Fruit fly (Drosophila melanogaster) whole organism, embryonic: ENCODE results near the gene HP1b.
A peak's percentile ranks its signal among the peaks of the same experiment; 100 is the strongest.

Experiments used
- Aef1 ChIP-seq: fragments of 200-800 bp; sonication (Bioruptor generic); IDR thresholded peaks from 3 replicates; pipeline ENCODE4 v1.3.6; 2022; ENCODE audit warnings: missing biosample characterization, missing genetic modification characterization
- Awh ChIP-seq: fragments of 200-800 bp; sonication (Bioruptor generic); IDR thresholded peaks from 2 replicates; pipeline ENCODE4, ENCODE4 v1.3.6; 2022; ENCODE audit warnings: missing biosample characterization, missing genetic modification characterization
- CG10267 ChIP-seq: fragments of 200-800 bp; sonication (Bioruptor generic); optimal IDR thresholded peaks from 2 replicates; lab custom pipeline; 2018; ENCODE audit warnings: missing biosample characterization, mild to moderate bottlenecking, missing genetic modification characterization, moderate library complexity
- CG10462 ChIP-seq: fragments of 200-800 bp; sonication (Bioruptor generic); optimal IDR thresholded peaks from 2 replicates; lab custom pipeline; 2016; ENCODE audit warnings: missing biosample characterization, missing genetic modification characterization
- CG11247 ChIP-seq: fragments of 200-800 bp; sonication (Bioruptor generic); IDR thresholded peaks from 2 replicates; pipeline ENCODE4 v1.3.6; 2022; ENCODE audit warnings: missing biosample characterization, missing genetic modification characterization
- CG12659 ChIP-seq: fragments of 200-800 bp; sonication (Bioruptor generic); optimal IDR thresholded peaks from 3 replicates; lab custom pipeline; 2017; ENCODE audit warnings: mild to moderate bottlenecking, missing biosample characterization, missing genetic modification reagents, missing genetic modification characterization
- CG13123 ChIP-seq: fragments of 200-800 bp; sonication (Bioruptor generic); optimal IDR thresholded peaks from 2 replicates; lab custom pipeline; 2016; ENCODE audit warnings: missing biosample characterization, missing genetic modification characterization
- CG17186 ChIP-seq: fragments of 200-800 bp; sonication (Bioruptor generic); optimal IDR thresholded peaks from 3 replicates; lab custom pipeline; 2017; ENCODE audit warnings: missing biosample characterization, missing genetic modification reagents, missing genetic modification characterization
- CG17359 ChIP-seq: fragments of 200-800 bp; sonication (Bioruptor generic); optimal IDR thresholded peaks from 3 replicates; lab custom pipeline; 2018; ENCODE audit warnings: missing biosample characterization, mild to moderate bottlenecking, missing genetic modification characterization, moderate library complexity
- CG17361 ChIP-seq: fragments of 200-800 bp; sonication (Bioruptor generic); IDR thresholded peaks from 3 replicates; pipeline ENCODE4 v1.3.6; 2022; ENCODE audit warnings: missing biosample characterization, missing genetic modification characterization
- CG18619 ChIP-seq: fragments of 200-800 bp; sonication (Bioruptor generic); optimal IDR thresholded peaks from 3 replicates; lab custom pipeline; 2017; ENCODE audit warnings: missing biosample characterization, mild to moderate bottlenecking, missing genetic modification characterization
- CG18764 ChIP-seq: fragments of 200-800 bp; sonication (Bioruptor generic); optimal IDR thresholded peaks from 3 replicates; lab custom pipeline; 2016; ENCODE audit warnings: missing biosample characterization, missing genetic modification characterization
- CG2199 ChIP-seq: fragments of 200-800 bp; sonication (Bioruptor generic); IDR thresholded peaks from 3 replicates; pipeline ENCODE4 v1.3.6; 2022; ENCODE audit warnings: missing biosample characterization, missing genetic modification characterization
- CG30020 ChIP-seq: fragments of 200-800 bp; optimal IDR thresholded peaks from 2 replicates; lab custom pipeline; 2019; ENCODE audit warnings: missing biosample characterization, mild to moderate bottlenecking, missing genetic modification characterization, moderate library complexity
- CG3065 ChIP-seq: fragments of 200-800 bp; sonication (Bioruptor generic); optimal IDR thresholded peaks from 2 replicates; lab custom pipeline; 2016; ENCODE audit warnings: missing biosample characterization, missing genetic modification characterization
- CG3407 ChIP-seq: fragments of 200-800 bp; sonication (Bioruptor generic); optimal IDR thresholded peaks from 2 replicates; lab custom pipeline; 2018; ENCODE audit warnings: missing biosample characterization, mild to moderate bottlenecking, missing genetic modification characterization
- CG4820 ChIP-seq: fragments of 200-800 bp; sonication (Bioruptor generic); optimal IDR thresholded peaks from 3 replicates; lab custom pipeline; 2016; ENCODE audit warnings: missing biosample characterization, missing genetic modification characterization
- CG5953 ChIP-seq: fragments of 200-800 bp; sonication (Bioruptor generic); IDR thresholded peaks from 2 replicates; pipeline ENCODE4 v1.3.6; 2022; ENCODE audit warnings: missing biosample characterization, missing genetic modification characterization
- CG7556 ChIP-seq: fragments of 200-800 bp; sonication (Bioruptor generic); optimal IDR thresholded peaks from 2 replicates; lab custom pipeline; 2017; ENCODE audit warnings: missing biosample characterization, mild to moderate bottlenecking, missing genetic modification characterization
- CG7928 ChIP-seq: fragments of 200-800 bp; sonication (Bioruptor generic); optimal IDR thresholded peaks from 2 replicates; lab custom pipeline; 2017; ENCODE audit warnings: missing biosample characterization, mild to moderate bottlenecking, missing genetic modification characterization
- CG8388 ChIP-seq: fragments of 200-800 bp; sonication (Bioruptor generic); optimal IDR thresholded peaks from 2 replicates; lab custom pipeline; 2019; ENCODE audit warnings: missing biosample characterization, mild to moderate bottlenecking, missing genetic modification characterization, moderate library complexity
- CG9215 ChIP-seq: fragments of 200-800 bp; sonication (Bioruptor generic); IDR thresholded peaks from 2 replicates; pipeline ENCODE4 v1.3.6; 2022; ENCODE audit warnings: missing biosample characterization, missing genetic modification characterization
- E2f1 ChIP-seq: fragments of 200-800 bp; sonication (Bioruptor generic); IDR thresholded peaks from 2 replicates; pipeline ENCODE4 v1.3.6; 2022; ENCODE audit warnings: missing biosample characterization, missing genetic modification characterization
- HmgD ChIP-seq: fragments of 200-800 bp; sonication (Bioruptor generic); optimal IDR thresholded peaks from 3 replicates; lab custom pipeline; 2016; ENCODE audit warnings: missing biosample characterization, missing genetic modification characterization
- Kr ChIP-seq: fragments of 200-800 bp; sonication (Bioruptor generic); optimal IDR thresholded peaks from 2 replicates; lab custom pipeline; 2017; ENCODE audit warnings: missing biosample characterization, mild to moderate bottlenecking, missing genetic modification characterization
- Max ChIP-seq: fragments of 200-800 bp; sonication (Bioruptor generic); optimal IDR thresholded peaks from 2 replicates; lab custom pipeline; 2016; ENCODE audit warnings: missing biosample characterization, mild to moderate bottlenecking, missing genetic modification characterization
- Meics ChIP-seq: fragments of 200-800 bp; sonication (Bioruptor generic); optimal IDR thresholded peaks from 2 replicates; lab custom pipeline; 2017; ENCODE audit warnings: missing biosample characterization, mild to moderate bottlenecking, missing genetic modification characterization
- NfI ChIP-seq: fragments of 200-800 bp; sonication (Bioruptor generic); optimal IDR thresholded peaks from 3 replicates; lab custom pipeline; 2018; ENCODE audit warnings: missing biosample characterization, mild to moderate bottlenecking, missing genetic modification characterization, moderate library complexity
- Ptx1 ChIP-seq: fragments of 200-800 bp; sonication (Bioruptor generic); IDR thresholded peaks from 2 replicates; pipeline ENCODE4 v1.3.6; 2022; ENCODE audit warnings: missing biosample characterization, missing genetic modification characterization
- Ravus ChIP-seq: fragments of 200-800 bp; sonication (Bioruptor generic); IDR thresholded peaks from 2 replicates; pipeline ENCODE4 v1.3.6; 2022; ENCODE audit warnings: missing biosample characterization, missing genetic modification characterization
- Rfx ChIP-seq: fragments of 200-800 bp; sonication (Bioruptor generic); IDR thresholded peaks from 2 replicates; pipeline ENCODE4 v1.3.6; 2022; ENCODE audit warnings: missing biosample characterization, missing genetic modification characterization
- Six4 ChIP-seq: fragments of 200-800 bp; sonication (Bioruptor generic); optimal IDR thresholded peaks from 2 replicates; lab custom pipeline; 2016; ENCODE audit warnings: missing biosample characterization, missing genetic modification characterization
- Stat92E ChIP-seq, 3 experiments: fragments of >200 bp in 2 of 3; fragments of 200-800 bp in 1 of 3; sonication (Bioruptor generic) in 1 of 3; optimal IDR thresholded peaks; 2 replicates each; lab custom pipeline; 2017 to 2019; ENCODE audit warnings: missing biosample characterization in 3 of 3, missing genetic modification characterization in 3 of 3, mild to moderate bottlenecking in 1 of 3, moderate library complexity in 1 of 3
- Xrp1 ChIP-seq: fragments of 200-800 bp; sonication (Bioruptor generic); IDR thresholded peaks from 2 replicates; pipeline ENCODE4 v1.3.6; 2022; ENCODE audit warnings: missing biosample characterization, missing genetic modification characterization
- ac ChIP-seq: fragments of 200-800 bp; sonication (Bioruptor generic); optimal IDR thresholded peaks from 3 replicates; lab custom pipeline; 2017; ENCODE audit warnings: missing biosample characterization, mild to moderate bottlenecking, missing genetic modification characterization
- ap ChIP-seq: fragments of 200-800 bp; sonication (Bioruptor generic); IDR thresholded peaks from 2 replicates; pipeline ENCODE4 v1.3.6; 2022; ENCODE audit warnings: missing biosample characterization, missing genetic modification characterization
- emc ChIP-seq: fragments of 200-800 bp; sonication (Bioruptor generic); optimal IDR thresholded peaks from 2 replicates; lab custom pipeline; 2016; ENCODE audit warnings: missing biosample characterization, missing genetic modification characterization
- fd96Cb ChIP-seq: fragments of 200-800 bp; sonication (Bioruptor generic); optimal IDR thresholded peaks from 2 replicates; lab custom pipeline; 2018; ENCODE audit warnings: missing biosample characterization, mild to moderate bottlenecking, missing genetic modification characterization, moderate library complexity
- gsb ChIP-seq: fragments of 200-800 bp; sonication (Bioruptor generic); IDR thresholded peaks from 2 replicates; pipeline ENCODE4 v1.3.6; 2022; ENCODE audit warnings: missing biosample characterization, missing genetic modification characterization
- hth ChIP-seq: fragments of >200 bp; optimal IDR thresholded peaks from 2 replicates; lab custom pipeline; 2017; ENCODE audit warnings: inconsistent platforms
- insv ChIP-seq, 2 experiments: fragments of 200-800 bp; sonication (Bioruptor generic); optimal IDR thresholded peaks; 3 replicates each; lab custom pipeline; 2016 to 2018; ENCODE audit warnings: missing biosample characterization in 2 of 2, missing genetic modification characterization in 2 of 2
- ken ChIP-seq: fragments of 200-800 bp; sonication (Bioruptor generic); IDR thresholded peaks from 3 replicates; pipeline ENCODE4 v1.3.6; 2022; ENCODE audit warnings: missing biosample characterization, missing genetic modification characterization
- maf-S ChIP-seq: fragments of 200-800 bp; sonication (Bioruptor generic); optimal IDR thresholded peaks from 2 replicates; lab custom pipeline; 2016; ENCODE audit warnings: missing biosample characterization, missing genetic modification characterization
- mld ChIP-seq: fragments of 200-800 bp; sonication (Bioruptor generic); IDR thresholded peaks from 3 replicates; pipeline ENCODE4 v1.3.6; 2022; ENCODE audit warnings: missing biosample characterization, missing genetic modification characterization; ENCODE audit not compliant: partially characterized antibody
- oc ChIP-seq: fragments of 200-800 bp; sonication (Bioruptor generic); optimal IDR thresholded peaks from 2 replicates; lab custom pipeline; 2018; ENCODE audit warnings: missing biosample characterization, mild to moderate bottlenecking, missing genetic modification characterization, moderate library complexity
- phol ChIP-seq: fragments of 200-800 bp; sonication (Bioruptor generic); optimal IDR thresholded peaks from 3 replicates; lab custom pipeline; 2018; ENCODE audit warnings: missing biosample characterization, mild to moderate bottlenecking, missing genetic modification characterization, moderate library complexity
- scrt ChIP-seq: fragments of 200-800 bp; sonication (Bioruptor generic); optimal IDR thresholded peaks from 2 replicates; lab custom pipeline; 2018; ENCODE audit warnings: missing biosample characterization, mild to moderate bottlenecking, missing genetic modification characterization, moderate library complexity
- sd ChIP-seq: fragments of 200-800 bp; sonication (Bioruptor generic); optimal IDR thresholded peaks from 3 replicates; lab custom pipeline; 2018; ENCODE audit warnings: missing biosample characterization, mild to moderate bottlenecking, missing genetic modification characterization, moderate library complexity
- sens-2 ChIP-seq: fragments of 200-800 bp; sonication (Bioruptor generic); IDR thresholded peaks from 2 replicates; pipeline ENCODE4 v1.3.6; 2022; ENCODE audit warnings: missing biosample characterization, missing genetic modification characterization
- sqz ChIP-seq: fragments of 200-800 bp; sonication (Bioruptor generic); optimal IDR thresholded peaks from 3 replicates; lab custom pipeline; 2018; ENCODE audit warnings: missing biosample characterization, mild to moderate bottlenecking, missing genetic modification characterization
- ssp ChIP-seq: fragments of 200-800 bp; sonication (Bioruptor generic); IDR thresholded peaks from 2 replicates; pipeline ENCODE4 v1.3.6; 2022; ENCODE audit warnings: missing biosample characterization, missing genetic modification characterization
- twi ChIP-seq: fragments of 200-800 bp; optimal IDR thresholded peaks from 2 replicates; lab custom pipeline; 2019; ENCODE audit warnings: missing biosample characterization, mild to moderate bottlenecking, missing genetic modification characterization, moderate library complexity

HP1b gene

DNA sequence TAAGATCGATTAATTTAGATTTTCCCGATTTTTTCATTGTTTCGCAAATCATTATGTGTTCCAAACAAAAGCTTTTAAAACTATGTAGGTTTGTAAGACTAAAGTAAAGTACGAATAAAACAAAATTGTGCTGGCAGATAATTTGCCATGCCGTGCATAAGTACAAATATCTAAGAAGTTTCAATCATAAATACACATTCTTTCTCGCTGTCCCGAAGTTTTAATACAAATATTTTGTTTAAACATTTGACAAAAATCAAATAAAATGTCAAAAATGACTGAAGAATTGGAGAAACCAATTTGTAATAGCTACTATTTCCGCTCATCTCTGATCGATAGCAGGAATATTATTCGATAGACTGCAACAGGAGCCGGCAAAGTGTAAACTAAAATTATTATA lies 1.7 kb downstream of the HP1b start, which contains the start of gene APC4 (continued):
- TF ChIP-seq oc (no peak), CG7928 (GFP tag; lab: Kevin White, UChicago) (no peak), sqz (GFP tag; lab: Kevin White, UChicago) (no peak), CG12659 (peak; percentile 49), scrt (GFP tag; lab: Kevin White, UChicago) (no peak), ap (GFP tag; lab: Robert Waterston, UW) (no peak), mld (GFP tag; lab: Robert Waterston, UW) (no peak), Kr (GFP tag; lab: Kevin White, UChicago) (no peak), CG17186 (GFP tag; lab: Kevin White, UChicago) (no peak), Six4 (GFP tag; lab: Kevin White, UChicago) (no peak), HmgD (GFP tag; lab: Kevin White, UChicago) (no peak), Awh (GFP tag; lab: Robert Waterston, UW) (no peak), sd (tag; lab: Kevin White, UChicago) (no peak), CG13123 (GFP tag; lab: Kevin White, UChicago) (no peak), CG9215 (GFP tag; lab: Robert Waterston, UW) (no peak), CG10267 (peak; percentile 33), maf-S (GFP tag; lab: Kevin White, UChicago) (no peak), insv (GFP tag; optimal IDR thresholded peaks at IDR 0.05; lab: Kevin White, UChicago) (no peak), CG8388 (GFP tag; lab: Kevin White, UChicago) (no peak), phol (tag; lab: Kevin White, UChicago) (peak; percentile 60), CG3407 (GFP tag; lab: Kevin White, UChicago) (no peak), Ravus (GFP tag; lab: Robert Waterston, UW) (no peak), ssp (GFP tag; lab: Robert Waterston, UW) (no peak), Meics (peak; percentile 32), NfI (GFP tag; lab: Kevin White, UChicago) (no peak), gsb (GFP tag; lab: Robert Waterston, UW) (no peak), Stat92E (GFP tag; optimal IDR thresholded peaks at IDR 0.05; lab: Kevin White, UChicago) (no peak), Max (no peak), fd96Cb (no peak), hth (no peak), Xrp1 (GFP tag; lab: Robert Waterston, UW) (0 out of 2 replicates have a peak, but pooled peaks have one; percentile 26), CG11247 (GFP tag; lab: Robert Waterston, UW) (no peak), ken (GFP tag; lab: Robert Waterston, UW) (no peak), Ptx1 (peak; percentile 18; the same call in 1 of the 2 replicates), Rfx (GFP tag; lab: Robert Waterston, UW) (0 out of 2 replicates have a peak, but pooled peaks have one; percentile 26), ac (GFP tag; lab: Kevin White, UChicago) (no peak), CG2199 (no peak), CG4820 (peak; percentile 31), CG10462 (GFP tag; lab: Kevin White, UChicago) (no peak), CG18764 (GFP tag; lab: Kevin White, UChicago) (no peak), Aef1 (no peak), CG30020 (tag; lab: Kevin White, UChicago) (peak; percentile 28), CG3065 (GFP tag; lab: Kevin White, UChicago) (no peak), CG5953 (GFP tag; lab: Robert Waterston, UW) (no peak), twi (tag; lab: Kevin White, UChicago) (no peak), CG17359 (peak; percentile 25), sens-2 (GFP tag; lab: Robert Waterston, UW) (no peak), emc (GFP tag; lab: Kevin White, UChicago) (no peak), CG17361 (GFP tag; lab: Robert Waterston, UW) (peak; percentile 68), CG7556 (GFP tag; lab: Kevin White, UChicago) (peak; percentile 40), CG18619 (no peak), E2f1 (GFP tag; lab: Robert Waterston, UW) (no peak)
